Fruit fly (Drosophila melanogaster) whole organism, pupa: ENCODE data around the gene ND-B14.5AL.

Experiments
- CG10348 ChIP-seq: fragments of 200-800 bp; sonication (Bioruptor generic); IDR thresholded peaks from 2 replicates; pipeline ENCODE4 v1.3.6; 2022; ENCODE audit warnings: missing biosample characterization, missing genetic modification characterization
- CG12605 ChIP-seq: fragments of 200-800 bp; sonication (Bioruptor generic); IDR thresholded peaks from 2 replicates; pipeline ENCODE4 v1.3.6; 2022; ENCODE audit warnings: missing biosample characterization, missing genetic modification characterization
- CG13204 ChIP-seq: fragments of 200-800 bp; sonication (Bioruptor generic); optimal IDR thresholded peaks from 2 replicates; lab custom pipeline; 2018; ENCODE audit warnings: missing biosample characterization, mild to moderate bottlenecking, missing genetic modification characterization, moderate library complexity
- CG14655 ChIP-seq: fragments of 200-800 bp; sonication (Bioruptor generic); optimal IDR thresholded peaks from 3 replicates; lab custom pipeline; 2017; ENCODE audit warnings: mild to moderate bottlenecking, missing biosample characterization, missing genetic modification reagents, missing genetic modification characterization
- CG17806 ChIP-seq: fragments of 200-800 bp; sonication (Bioruptor generic); optimal IDR thresholded peaks from 2 replicates; lab custom pipeline; 2018; ENCODE audit warnings: missing biosample characterization, mild to moderate bottlenecking, missing genetic modification characterization, moderate library complexity
- CG32121 ChIP-seq: fragments of 200-800 bp; sonication (Bioruptor generic); IDR thresholded peaks from 2 replicates; pipeline ENCODE4 v1.3.6; 2022; ENCODE audit warnings: missing biosample characterization, missing genetic modification characterization
- CG34367 ChIP-seq: fragments of 200-800 bp; sonication (Bioruptor generic); optimal IDR thresholded peaks from 2 replicates; lab custom pipeline; 2018; ENCODE audit warnings: missing biosample characterization, mild to moderate bottlenecking, missing genetic modification characterization
- CG8159 ChIP-seq: fragments of 200-800 bp; sonication (Bioruptor generic); optimal IDR thresholded peaks from 3 replicates; lab custom pipeline; 2018; ENCODE audit warnings: missing biosample characterization, mild to moderate bottlenecking, missing genetic modification characterization, moderate library complexity
- CG8301 ChIP-seq: fragments of 200-800 bp; sonication (Bioruptor generic); optimal IDR thresholded peaks from 2 replicates; lab custom pipeline; 2018; ENCODE audit warnings: missing biosample characterization, mild to moderate bottlenecking, missing genetic modification characterization
- CG9948 ChIP-seq: fragments of 200-800 bp; sonication (Bioruptor generic); optimal IDR thresholded peaks from 2 replicates; lab custom pipeline; 2018; ENCODE audit warnings: missing biosample characterization, mild to moderate bottlenecking, missing genetic modification characterization, moderate library complexity
- D1 ChIP-seq: fragments of 200-800 bp; sonication (Bioruptor generic); optimal IDR thresholded peaks from 2 replicates; lab custom pipeline; 2018; ENCODE audit warnings: missing biosample characterization, mild to moderate bottlenecking, missing genetic modification characterization, moderate library complexity
- EcR ChIP-seq: fragments of 200-800 bp; sonication (Bioruptor generic); optimal IDR thresholded peaks from 3 replicates; lab custom pipeline; 2019; ENCODE audit warnings: missing biosample characterization, missing genetic modification characterization, mild to moderate bottlenecking, moderate library complexity, missing genetic modification reagents
- Ets98B ChIP-seq: fragments of 200-800 bp; sonication (Bioruptor generic); IDR thresholded peaks from 2 replicates; pipeline ENCODE4 v1.3.6; 2022; ENCODE audit warnings: missing biosample characterization, missing genetic modification characterization
- Pif1A ChIP-seq: fragments of 200-800 bp; sonication (Bioruptor generic); optimal IDR thresholded peaks from 3 replicates; lab custom pipeline; 2016; ENCODE audit warnings: missing biosample characterization, missing genetic modification characterization
- Pif1B ChIP-seq: fragments of 200-800 bp; sonication (Bioruptor generic); optimal IDR thresholded peaks from 3 replicates; lab custom pipeline; 2016; ENCODE audit warnings: missing biosample characterization, missing genetic modification characterization
- Snoo ChIP-seq: fragments of 200-800 bp; sonication (Bioruptor generic); optimal IDR thresholded peaks from 3 replicates; lab custom pipeline; 2017; ENCODE audit warnings: missing biosample characterization, mild to moderate bottlenecking, missing genetic modification characterization, inconsistent platforms
- fd96Ca ChIP-seq: fragments of 200-800 bp; sonication (Bioruptor generic); IDR thresholded peaks from 3 replicates; pipeline ENCODE4 v1.3.6; 2022; ENCODE audit warnings: missing biosample characterization, missing genetic modification characterization
- gl ChIP-seq: fragments of 200-800 bp; sonication (Bioruptor generic); optimal IDR thresholded peaks from 2 replicates; lab custom pipeline; 2018; ENCODE audit warnings: missing biosample characterization, mild to moderate bottlenecking, missing genetic modification characterization
- rn ChIP-seq: fragments of 200-800 bp; sonication (Bioruptor generic); IDR thresholded peaks from 2 replicates; pipeline ENCODE4 v1.3.6; 2022; ENCODE audit warnings: missing biosample characterization, missing genetic modification characterization

ND-B14.5AL gene

dm6 chr3L:22646863-22647262 is 40.7 kb downstream of the ND-B14.5AL start, which contains the start of gene CG33768:
CG33768 (plus strand) TSS chr3L:22647163.
- TF ChIP-seq CG9948 (tag; lab: Kevin White, UChicago): no peak
- no peak for TF ChIP-seq CG8301 (tag; lab: Kevin White, UChicago)
- TF ChIP-seq EcR (GFP tag; lab: Kevin White, UChicago): no peak
- TF ChIP-seq gl (tag; lab: Kevin White, UChicago): no peak
- no peak for TF ChIP-seq CG17806

DNA sequence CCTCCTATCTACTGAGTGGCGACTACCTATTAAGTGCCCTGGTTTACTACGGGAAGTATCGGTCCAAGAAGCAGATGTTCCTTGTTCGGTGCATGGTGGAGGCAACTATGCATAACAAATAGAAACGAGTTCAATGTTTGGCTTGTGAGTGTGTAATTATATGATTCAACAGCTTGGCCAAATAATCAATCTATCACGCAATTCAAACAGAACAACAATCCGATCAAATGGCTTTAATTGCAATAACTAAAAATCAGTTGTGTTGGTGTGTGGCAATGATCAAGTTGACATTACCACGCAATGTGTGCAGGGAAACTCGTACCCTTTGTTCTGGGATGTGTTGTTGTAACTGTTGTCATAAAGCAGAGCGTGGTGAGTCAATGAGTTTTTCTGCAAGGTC is 41.5 kb downstream of the ND-B14.5AL start, which contains the start of gene CG33769:
Gene CG33769, plus strand, starts transcription at position 301 of the 400 bp plus-strand sequence.
- no peak for TF ChIP-seq CG8301 (tag; lab: Kevin White, UChicago)

dm6 chr3L:22648372-22648771 is 42.2 kb downstream of the ND-B14.5AL start, which contains the start of gene CG33770:
CG33770 (plus strand) TSS chr3L:22648672.
- TF ChIP-seq D1 (tag; lab: Kevin White, UChicago) (no peak), fd96Ca (no peak), CG8159 (tag; lab: Kevin White, UChicago) (no peak), gl (tag; lab: Kevin White, UChicago) (no peak), CG13204 (no peak), EcR (GFP tag; lab: Kevin White, UChicago) (no peak), CG8301 (tag; lab: Kevin White, UChicago) (no peak), CG9948 (tag; lab: Kevin White, UChicago) (no peak), CG17806 (no peak), CG12605 (GFP tag; lab: Robert Waterston, UW) (no peak), Snoo (tag; lab: Kevin White, UChicago) (no peak), CG14655 (GFP tag; lab: Kevin White, UChicago) (no peak), Pif1B (GFP tag; lab: Kevin White, UChicago) (no peak), Pif1A (GFP tag; lab: Kevin White, UChicago) (no peak), rn (GFP tag; lab: Robert Waterston, UW) (no peak), CG32121 (GFP tag; lab: Robert Waterston, UW) (no peak), Ets98B (GFP tag; lab: Robert Waterston, UW) (no peak)

dm6 chr3L:22649096-22649495 is 42.9 kb downstream of the ND-B14.5AL start, which contains the start of gene CG33771:
CG33771 (plus strand) TSS chr3L:22649396.
- TF ChIP-seq CG10348 (GFP tag; lab: Robert Waterston, UW) (no peak), CG14655 (GFP tag; lab: Kevin White, UChicago) (no peak), EcR (GFP tag; lab: Kevin White, UChicago) (no peak), CG17806 (no peak)

DNA sequence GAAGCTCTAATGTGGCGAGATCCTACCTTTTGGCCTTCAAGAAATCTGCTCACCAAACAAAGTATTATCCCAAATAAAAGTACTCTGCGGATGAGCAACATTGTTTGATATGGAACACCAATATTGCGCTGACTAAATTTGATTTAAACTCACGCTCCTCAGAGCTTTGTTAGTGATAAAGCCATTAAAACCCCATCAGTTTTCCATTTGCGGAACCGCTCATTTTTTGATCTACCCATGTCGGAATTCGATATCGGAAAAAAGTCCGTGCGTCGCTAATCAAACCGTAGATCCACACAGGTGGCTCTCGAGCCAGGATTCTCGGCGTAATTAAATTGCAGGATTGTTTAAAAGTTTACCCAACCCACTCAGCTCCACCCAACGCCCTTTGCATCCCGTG is 46.3 kb downstream of the ND-B14.5AL start, which contains the start of gene CG33772:
Gene CG33772, minus strand, starts transcription at position 101 of the 400 bp plus-strand sequence.
- TF ChIP-seq Pif1A (GFP tag; lab: Kevin White, UChicago): no peak
- TF ChIP-seq CG34367 (tag; lab: Kevin White, UChicago): no peak
- TF ChIP-seq D1 (tag; lab: Kevin White, UChicago): no peak
- no peak for TF ChIP-seq CG14655 (GFP tag; lab: Kevin White, UChicago)
- TF ChIP-seq CG8159 (tag; lab: Kevin White, UChicago): no peak
- no peak for TF ChIP-seq fd96Ca
- TF ChIP-seq CG17806: no peak
- no peak for TF ChIP-seq gl (tag; lab: Kevin White, UChicago)
- TF ChIP-seq CG12605 (GFP tag; lab: Robert Waterston, UW): no peak
- no peak for TF ChIP-seq rn (GFP tag; lab: Robert Waterston, UW)
